Fruit fly (Drosophila melanogaster): ENCODE data around the gene CG31606.

CG31606 gene

DNA sequence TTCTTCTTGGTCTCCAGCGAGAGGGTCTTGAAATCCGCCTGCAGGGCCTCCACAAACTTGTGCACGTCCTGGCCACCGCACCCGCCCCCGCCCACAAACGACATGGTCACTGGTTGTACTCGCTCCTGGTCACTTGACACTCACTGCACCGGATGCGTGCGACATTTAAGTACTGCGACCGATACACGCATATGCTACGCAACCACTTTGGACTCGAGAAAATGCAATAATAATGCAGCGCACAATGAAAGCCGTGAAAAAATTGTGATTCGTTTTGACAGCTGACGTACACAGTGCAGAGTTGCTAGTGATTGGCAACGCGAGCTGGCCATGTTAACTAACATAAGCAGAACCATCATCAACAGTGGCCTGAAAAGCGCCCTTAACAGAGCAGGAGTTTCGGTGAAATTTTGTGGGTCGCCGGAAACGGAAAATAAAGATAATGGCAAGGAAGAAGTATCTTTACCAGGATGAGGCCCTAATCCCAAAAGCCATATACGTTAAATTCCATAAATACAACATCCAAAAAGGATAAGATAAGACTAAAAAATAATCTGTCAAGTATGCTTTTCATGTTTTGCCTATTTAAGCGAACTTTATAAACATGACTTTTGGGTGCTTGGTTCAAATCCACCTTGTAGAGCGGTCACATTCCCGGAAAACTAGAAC is 23.6 kb upstream of the CG31606 start, which contains the start of the genes mon2 and CG8673:
Gene mon2 (minus strand): TSS at position 300 of the 669 bp plus-strand sequence.
Gene CG8673 (plus strand): TSS at position 619 of the 669 bp plus-strand sequence.
- no peak for TF ChIP-seq Sin3A (optimal IDR thresholded peaks at IDR 0.05)
- no peak for TF ChIP-seq ttk (optimal IDR thresholded peaks at IDR 0.05)
- no peak for TF ChIP-seq h (optimal IDR thresholded peaks at IDR 0.05)
- TF ChIP-seq psq (optimal IDR thresholded peaks at IDR 0.05): no peak
- no peak for TF ChIP-seq insv (optimal IDR thresholded peaks at IDR 0.05)
- TF ChIP-seq Myc (optimal IDR thresholded peaks at IDR 0.05): no peak

DNA sequence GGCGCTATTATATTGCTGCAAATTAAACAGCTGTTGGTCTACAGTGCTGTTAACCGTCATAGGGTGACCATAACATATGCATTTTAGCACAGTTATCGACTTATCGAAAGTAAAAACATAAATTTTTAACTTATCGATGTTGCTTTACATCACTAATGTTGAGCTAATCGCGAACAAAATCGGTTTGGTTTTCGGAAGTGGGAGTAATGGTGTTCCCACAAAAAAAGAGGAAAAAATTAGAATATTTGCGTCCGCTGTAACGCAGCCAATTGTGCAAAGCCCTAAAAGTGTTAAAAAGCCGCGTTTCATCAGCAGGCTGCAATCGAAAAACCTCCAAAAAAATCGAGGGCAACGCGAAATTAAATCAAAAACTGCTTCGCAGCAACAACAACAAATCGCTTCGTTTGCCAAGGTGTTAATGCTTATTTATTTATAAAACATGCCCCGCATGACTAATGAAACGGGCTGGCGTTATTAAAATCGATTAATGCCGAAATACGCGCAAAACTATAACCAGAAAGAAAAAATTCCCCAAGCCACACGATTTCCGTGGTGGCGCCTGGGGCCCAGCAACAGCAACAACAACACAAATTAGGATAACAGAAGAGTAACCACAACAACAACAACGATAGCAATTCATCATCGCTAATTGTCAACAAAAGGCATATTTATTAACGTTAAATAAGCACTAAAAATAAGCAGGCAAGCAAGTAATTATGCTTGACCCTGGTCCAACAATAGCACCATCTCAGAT is 20.4 kb upstream of the CG31606 start, which contains the start of the genes CG12375 and CG8668:
Gene CG12375 (minus strand): TSS at position 42 of the 754 bp plus-strand sequence.
Gene CG8668 (plus strand): TSS at position 153 of the 754 bp plus-strand sequence.
- TF ChIP-seq ttk (optimal IDR thresholded peaks at IDR 0.05) (no peak), insv (optimal IDR thresholded peaks at IDR 0.05) (no peak), psq (optimal IDR thresholded peaks at IDR 0.05) (no peak), h (optimal IDR thresholded peaks at IDR 0.05) (no peak), Sin3A (optimal IDR thresholded peaks at IDR 0.05) (no peak), Myc (optimal IDR thresholded peaks at IDR 0.05) (no peak)

DNA sequence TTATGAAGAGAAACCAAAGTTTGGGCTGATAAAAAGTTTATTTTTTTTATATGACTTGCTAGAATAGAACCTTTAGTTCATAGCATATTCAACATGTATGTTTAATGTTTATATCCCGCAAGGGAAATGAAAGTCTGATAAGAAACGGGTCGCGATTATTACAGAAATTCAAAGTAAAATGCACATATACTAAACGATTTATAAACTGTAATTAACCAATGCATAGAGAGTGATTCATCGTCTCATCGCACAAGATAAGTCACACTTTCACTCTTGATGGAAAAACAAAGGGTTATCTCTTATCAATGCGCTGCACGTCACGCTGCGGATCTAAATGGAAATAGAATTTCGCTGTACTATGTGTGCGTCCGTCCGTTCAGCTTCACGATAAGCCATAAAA is 18.5 kb upstream of the CG31606 start:
- TF ChIP-seq h (optimal IDR thresholded peaks at IDR 0.05): no peak
- TF ChIP-seq Myc (optimal IDR thresholded peaks at IDR 0.05): no peak
- no peak for TF ChIP-seq Sin3A (optimal IDR thresholded peaks at IDR 0.05)
- TF ChIP-seq ttk (optimal IDR thresholded peaks at IDR 0.05): no peak
- TF ChIP-seq psq (optimal IDR thresholded peaks at IDR 0.05): no peak
- no peak for TF ChIP-seq insv (optimal IDR thresholded peaks at IDR 0.05)

DNA sequence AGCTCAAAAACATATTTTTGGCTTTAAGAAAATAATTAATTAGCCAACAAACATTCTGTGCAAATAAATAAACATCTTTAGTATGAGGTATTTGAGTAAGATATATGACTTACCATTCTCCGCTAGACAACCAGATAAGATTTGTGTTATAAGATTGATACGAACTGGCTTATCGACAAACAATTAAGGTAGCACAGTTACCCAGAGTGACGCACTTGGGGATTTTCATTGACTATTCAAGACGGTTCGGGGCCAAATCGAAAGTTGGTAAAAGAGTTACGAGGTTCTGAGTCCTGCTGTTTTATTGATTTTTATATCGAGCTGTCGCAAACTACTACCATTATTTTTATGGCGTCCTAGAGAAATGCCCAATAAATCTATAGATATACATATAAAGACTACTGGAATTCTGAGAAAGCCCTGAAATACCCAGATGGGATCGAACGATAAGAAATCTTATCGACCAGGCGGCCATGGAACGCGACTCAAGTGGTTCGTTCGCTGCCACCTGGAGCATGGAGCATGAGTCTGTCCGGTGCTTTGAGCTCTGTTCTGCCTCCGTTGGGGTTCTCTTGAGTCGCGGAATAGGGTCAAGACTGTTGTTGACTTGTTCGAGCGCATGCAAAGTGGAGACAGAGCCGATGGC is 17.3 kb upstream of the CG31606 start:
- TF ChIP-seq psq (optimal IDR thresholded peaks at IDR 0.05) (no peak), Myc (optimal IDR thresholded peaks at IDR 0.05) (no peak), h (optimal IDR thresholded peaks at IDR 0.05) (no peak)

DNA sequence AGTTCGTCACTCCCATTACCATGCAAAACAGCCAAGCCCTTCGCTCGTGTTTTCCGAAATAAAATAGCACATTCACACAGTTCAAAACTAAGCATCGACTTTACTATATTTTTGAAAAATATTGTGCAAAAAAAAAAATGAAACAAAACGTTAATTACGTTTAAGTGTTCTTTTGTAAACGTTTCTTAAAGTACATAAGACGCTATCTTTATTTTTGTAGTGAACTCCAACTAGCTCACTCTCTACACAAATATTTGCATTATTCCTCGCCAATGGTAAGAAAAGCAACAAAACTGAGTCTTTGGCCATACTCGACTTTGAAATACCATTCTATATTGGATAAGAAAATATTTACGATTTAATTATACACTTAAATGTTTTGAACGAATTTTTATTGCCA is 16.7 kb upstream of the CG31606 start:
- no peak for TF ChIP-seq Myc (optimal IDR thresholded peaks at IDR 0.05)
- TF ChIP-seq psq (optimal IDR thresholded peaks at IDR 0.05): no peak
- TF ChIP-seq Sin3A (optimal IDR thresholded peaks at IDR 0.05): no peak
- TF ChIP-seq ttk (optimal IDR thresholded peaks at IDR 0.05): no peak
- no peak for TF ChIP-seq h (optimal IDR thresholded peaks at IDR 0.05)
- no peak for TF ChIP-seq insv (optimal IDR thresholded peaks at IDR 0.05)

DNA sequence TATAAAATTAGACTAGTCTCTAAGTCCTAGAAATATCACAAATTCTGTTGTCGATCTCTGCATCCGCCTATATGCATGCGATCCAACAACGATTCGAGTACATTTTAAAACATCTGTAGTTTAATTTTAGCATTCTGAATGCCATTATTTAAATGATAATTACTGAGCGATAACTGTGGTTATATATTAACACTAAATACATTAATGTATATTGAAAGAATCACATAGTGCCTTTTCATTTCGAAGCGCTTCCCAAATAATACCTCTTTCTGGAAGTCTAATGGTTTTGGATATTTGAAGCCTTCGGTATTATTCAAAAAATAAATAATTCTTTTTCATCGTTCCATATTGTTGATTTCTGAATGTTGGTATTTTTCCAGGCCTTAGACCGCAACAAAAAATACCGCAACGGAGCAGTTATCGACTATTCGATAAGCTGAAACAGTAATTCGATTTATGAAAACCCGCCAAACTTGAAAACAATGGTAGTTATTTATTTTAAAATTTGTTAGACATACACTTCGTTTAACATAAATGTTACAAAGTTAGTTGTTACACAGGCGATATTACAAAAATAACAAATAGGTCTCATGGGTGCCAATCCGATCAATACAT is 13.5 kb upstream of the CG31606 start:
- TF ChIP-seq Sin3A (optimal IDR thresholded peaks at IDR 0.05): no peak
- TF ChIP-seq h (optimal IDR thresholded peaks at IDR 0.05): no peak
- TF ChIP-seq insv (optimal IDR thresholded peaks at IDR 0.05): no peak
- no peak for TF ChIP-seq psq (optimal IDR thresholded peaks at IDR 0.05)

DNA sequence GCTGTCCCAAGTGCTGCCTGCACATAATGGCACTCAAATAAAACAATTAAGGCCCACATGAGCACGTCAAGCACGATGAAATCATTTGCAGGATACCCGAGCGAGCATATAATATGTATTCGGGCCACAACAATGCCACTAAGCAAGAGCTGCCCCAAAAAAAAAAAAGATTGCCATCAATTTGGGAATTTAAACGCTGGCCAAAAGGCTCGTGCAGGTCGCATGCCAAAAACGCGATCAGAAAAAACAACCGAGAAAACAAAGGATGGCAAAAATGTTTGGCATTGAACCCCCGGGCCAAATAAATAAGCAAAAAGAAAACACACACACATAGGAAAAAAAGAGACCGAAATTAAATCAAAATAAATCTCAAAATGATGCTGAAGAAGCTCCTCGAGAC is 4.7 kb upstream of the CG31606 start:
- TF ChIP-seq Sin3A (optimal IDR thresholded peaks at IDR 0.05) (no peak), ttk (optimal IDR thresholded peaks at IDR 0.05) (no peak)

DNA sequence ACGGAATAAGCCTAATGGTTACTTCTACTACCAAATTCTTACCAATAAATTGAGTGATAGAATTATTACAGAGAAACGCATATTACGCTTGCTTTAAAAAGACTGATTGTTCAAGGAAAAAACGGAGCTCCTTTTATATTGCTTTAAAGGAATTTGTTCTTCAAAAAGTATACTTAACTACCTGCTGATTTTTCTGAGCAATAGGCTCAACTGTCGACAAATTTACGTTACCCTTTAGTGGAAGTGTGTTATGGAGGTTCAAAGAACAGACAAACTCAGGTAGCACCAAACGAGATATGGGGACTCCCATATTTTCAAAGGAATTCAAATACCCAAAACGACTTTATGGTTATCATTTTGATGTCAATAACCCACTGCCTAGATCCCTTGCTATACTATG is 3.5 kb upstream of the CG31606 start, which contains the start of gene CG42762:
Gene CG42762 (minus strand): TSS at position 101 of the 400 bp plus-strand sequence.
- TF ChIP-seq Myc (optimal IDR thresholded peaks at IDR 0.05) (no peak), Sin3A (optimal IDR thresholded peaks at IDR 0.05) (no peak), insv (optimal IDR thresholded peaks at IDR 0.05) (no peak), psq (optimal IDR thresholded peaks at IDR 0.05) (no peak), ttk (optimal IDR thresholded peaks at IDR 0.05) (no peak), h (optimal IDR thresholded peaks at IDR 0.05) (no peak)

DNA sequence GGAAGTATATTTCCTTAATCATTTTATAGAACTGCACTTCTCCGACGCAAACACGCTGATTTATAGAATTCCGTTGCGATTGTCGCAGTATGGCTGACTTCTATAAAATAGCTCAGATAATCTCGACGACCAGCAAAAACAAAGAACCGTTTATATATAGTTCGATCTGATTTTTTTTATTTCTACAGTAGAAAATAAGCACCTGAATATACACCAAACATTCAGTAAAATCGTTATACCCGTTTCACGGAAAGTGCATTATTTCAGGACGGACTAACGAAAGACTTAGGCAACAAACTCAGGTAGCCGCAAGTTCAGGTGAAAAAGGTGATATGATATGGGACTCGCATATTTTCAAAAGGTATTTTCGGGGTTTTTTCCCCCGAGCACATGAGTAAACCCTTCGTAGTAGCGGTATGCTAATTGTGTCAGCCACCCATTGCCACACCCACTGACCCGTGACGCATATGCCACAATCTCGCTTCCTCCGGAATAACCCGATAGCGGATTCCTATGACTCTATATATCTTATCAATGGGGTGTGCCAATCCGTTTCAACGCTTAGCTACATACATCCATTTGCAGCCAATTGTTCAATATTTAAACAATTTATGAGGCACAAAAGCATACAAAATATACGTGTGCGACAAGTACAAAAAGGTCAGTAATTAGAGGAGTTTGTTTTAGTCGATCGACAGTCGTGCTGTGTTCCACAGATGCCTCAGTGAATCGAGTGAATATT is 2.2 kb upstream of the CG31606 start, which contains the start of the genes CG42763 and CG43394:
Gene CG42763 (minus strand): TSS at position 41 of the 742 bp plus-strand sequence.
Gene CG43394 (plus strand): TSS at position 692 of the 742 bp plus-strand sequence.
- no peak for TF ChIP-seq insv (optimal IDR thresholded peaks at IDR 0.05)
- no peak for TF ChIP-seq Sin3A (optimal IDR thresholded peaks at IDR 0.05)
- TF ChIP-seq ttk (optimal IDR thresholded peaks at IDR 0.05): no peak
- no peak for TF ChIP-seq psq (optimal IDR thresholded peaks at IDR 0.05)
- no peak for TF ChIP-seq h (optimal IDR thresholded peaks at IDR 0.05)
- TF ChIP-seq Myc (optimal IDR thresholded peaks at IDR 0.05): no peak

DNA sequence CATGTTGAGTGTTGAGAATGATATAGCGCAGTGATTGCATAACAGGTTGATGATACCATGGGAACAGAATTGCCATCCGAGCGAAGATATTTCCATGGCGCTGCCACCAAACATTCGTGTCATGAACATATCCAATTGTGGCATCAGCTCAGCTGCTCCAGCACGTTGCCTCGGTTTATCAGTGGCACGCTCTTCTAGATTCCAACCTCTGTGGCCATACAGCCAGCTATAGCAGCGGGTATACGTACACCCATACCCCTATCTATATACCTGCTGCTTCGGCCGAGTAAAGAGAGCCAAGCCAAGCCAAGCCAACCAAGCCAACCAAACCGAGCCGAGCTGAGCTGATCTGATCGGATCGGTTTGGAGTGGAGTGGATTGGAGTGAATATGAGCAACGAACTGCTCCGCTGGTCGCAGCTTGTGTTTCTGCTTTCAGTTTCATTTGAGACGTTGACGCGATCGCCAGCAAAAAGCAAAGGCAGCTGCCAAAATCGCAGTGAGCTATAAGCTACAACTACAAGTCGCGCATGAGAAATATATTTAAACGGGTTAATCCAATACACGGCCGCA is 1.2 kb downstream of the CG31606 start:
- no peak for TF ChIP-seq ttk (optimal IDR thresholded peaks at IDR 0.05)
- no peak for TF ChIP-seq Sin3A (optimal IDR thresholded peaks at IDR 0.05)
- no peak for TF ChIP-seq Myc (optimal IDR thresholded peaks at IDR 0.05)
- no peak for TF ChIP-seq h (optimal IDR thresholded peaks at IDR 0.05)
- no peak for TF ChIP-seq psq (optimal IDR thresholded peaks at IDR 0.05)
- TF ChIP-seq insv (optimal IDR thresholded peaks at IDR 0.05): no peak

DNA sequence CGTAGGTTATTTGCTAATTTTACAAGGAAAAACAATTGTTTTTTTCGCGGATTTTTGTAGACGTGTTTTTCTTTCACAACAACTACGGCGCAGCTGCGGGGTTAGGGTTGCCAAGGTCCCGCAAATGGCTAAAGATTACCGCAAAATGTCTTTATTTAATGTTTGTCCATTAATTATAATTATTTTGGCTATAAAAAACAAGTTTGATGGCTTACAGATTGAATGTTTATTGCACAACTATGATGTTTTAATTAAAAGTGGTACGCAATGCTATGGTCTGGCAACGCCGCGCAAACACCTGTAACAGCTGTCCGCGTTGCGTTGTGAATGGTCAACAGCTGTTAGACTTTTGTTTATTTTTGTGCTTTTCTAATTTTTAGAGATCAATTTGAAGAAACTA is 9.3 kb downstream of the CG31606 start:
- no peak for TF ChIP-seq insv (optimal IDR thresholded peaks at IDR 0.05)

Data from Kc167 (cell line).